Fruit fly (Drosophila melanogaster): ENCODE data around the gene Gr64e.

DNA sequence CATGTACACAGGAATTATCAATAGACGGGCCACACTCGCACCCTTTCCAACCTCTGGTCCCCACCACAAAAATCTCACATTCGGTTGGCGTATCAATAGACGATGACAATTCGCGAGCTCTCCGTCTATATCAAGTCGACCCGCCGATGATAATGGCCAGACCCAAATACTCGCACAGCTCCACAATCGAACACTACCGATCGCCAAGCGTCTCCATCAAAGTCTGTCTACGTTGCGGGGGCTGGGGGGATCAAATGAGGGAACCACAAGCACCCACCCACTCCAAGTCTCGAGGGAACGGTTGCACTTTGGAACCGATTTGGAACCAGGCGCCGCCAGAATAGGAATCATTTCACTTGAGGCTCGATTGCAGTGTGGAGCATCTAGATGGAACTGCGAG is 36.4 kb downstream of the Gr64e start:
- TF ChIP-seq pan (optimal IDR thresholded peaks at IDR 0.05), result no peak
- no peak for TF ChIP-seq EcR (GFP tag; optimal IDR thresholded peaks at IDR 0.05)
- no peak for TF ChIP-seq usp (GFP tag; optimal IDR thresholded peaks at IDR 0.05)
- no peak for TF ChIP-seq psq (optimal IDR thresholded peaks at IDR 0.05)

Data from whole organism.